Worm (Caenorhabditis elegans): ENCODE results near the gene col-129.

- TF ChIP-seq klf-2 (GFP tag; conservative IDR thresholded peaks at IDR 0.05) (no peak), cog-1 (tag; optimal IDR thresholded peaks at IDR 0.05) (no peak), flt-1 (GFP tag; IDR thresholded peaks at IDR 0.05) (no peak), ztf-29 (GFP tag; IDR thresholded peaks at IDR 0.05) (no peak), ref-1 (GFP tag; conservative IDR thresholded peaks at IDR 0.05) (no peak), med-1 (GFP tag; optimal IDR thresholded peaks at IDR 0.05; ENCODE audit: insufficient read depth) (no peak), T22C8.4 (GFP tag; IDR thresholded peaks at IDR 0.05) (no peak)
These were observed 12.8 kb upstream of the col-129 start, which contains the start of gene aly-3 for ce11 chrIV:12122874-12123664.
